Worm (Caenorhabditis elegans): Measurements from ENCODE around the gene C05D9.9.

- TF ChIP-seq fkh-10 (GFP tag; optimal IDR thresholded peaks at IDR 0.05) (no peak), lsy-2 (tag; optimal IDR thresholded peaks at IDR 0.05) (no peak)
Observed at ce11 chrX:1147394-1147793, 23.3 kb upstream of the C05D9.9 start.
